Fruit fly (Drosophila melanogaster) whole organism, embryonic: ENCODE measurements around the gene bbg.

ENCODE experiments used
- B-H1 ChIP-seq: fragments of 200-800 bp; sonication (Bioruptor generic); IDR thresholded peaks from 3 replicates; pipeline ENCODE4 v1.3.6; 2022; ENCODE audit warnings: missing biosample characterization, missing genetic modification characterization
- CG10462 ChIP-seq: fragments of 200-800 bp; sonication (Bioruptor generic); optimal IDR thresholded peaks from 2 replicates; lab custom pipeline; 2016; ENCODE audit warnings: missing biosample characterization, missing genetic modification characterization
- CG10959 ChIP-seq: fragments of 200-800 bp; sonication (Bioruptor generic); IDR thresholded peaks from 2 replicates; pipeline ENCODE4 v1.3.6; 2022; ENCODE audit warnings: missing biosample characterization, missing genetic modification characterization
- CG11398 ChIP-seq: fragments of 200-800 bp; sonication (Bioruptor generic); optimal IDR thresholded peaks from 2 replicates; lab custom pipeline; 2016; ENCODE audit warnings: missing biosample characterization, missing genetic modification characterization
- CG13624 ChIP-seq: fragments of 200-800 bp; sonication (Bioruptor generic); optimal IDR thresholded peaks from 2 replicates; lab custom pipeline; 2016; ENCODE audit warnings: missing biosample characterization, missing genetic modification characterization
- CG15601 ChIP-seq: fragments of 200-800 bp; sonication (Bioruptor generic); optimal IDR thresholded peaks from 3 replicates; lab custom pipeline; 2019; ENCODE audit warnings: missing biosample characterization, mild to moderate bottlenecking, missing genetic modification characterization, moderate library complexity
- CG17612 ChIP-seq: fragments of 200-800 bp; sonication (Bioruptor generic); IDR thresholded peaks from 2 replicates; pipeline ENCODE4 v1.3.6; 2022; ENCODE audit warnings: missing biosample characterization, missing genetic modification characterization
- CG17802 ChIP-seq: fragments of 200-800 bp; sonication (Bioruptor generic); optimal IDR thresholded peaks from 2 replicates; lab custom pipeline; 2018; ENCODE audit warnings: missing biosample characterization, mild to moderate bottlenecking, missing genetic modification characterization, moderate library complexity
- CG18599 ChIP-seq: fragments of 200-800 bp; sonication (Bioruptor generic); optimal IDR thresholded peaks from 3 replicates; lab custom pipeline; 2017; ENCODE audit warnings: missing biosample characterization, missing genetic modification characterization, mild to moderate bottlenecking, moderate library complexity, missing genetic modification reagents
- CG2116 ChIP-seq: fragments of 200-800 bp; sonication (Bioruptor generic); optimal IDR thresholded peaks from 3 replicates; lab custom pipeline; 2018; ENCODE audit warnings: missing biosample characterization, mild to moderate bottlenecking, missing genetic modification characterization
- CG2199 ChIP-seq: fragments of 200-800 bp; sonication (Bioruptor generic); IDR thresholded peaks from 3 replicates; pipeline ENCODE4 v1.3.6; 2022; ENCODE audit warnings: missing biosample characterization, missing genetic modification characterization
- CG34422 ChIP-seq: fragments of 200-800 bp; sonication (Bioruptor generic); IDR thresholded peaks from 3 replicates; pipeline ENCODE4 v1.3.6; 2022; ENCODE audit warnings: missing biosample characterization, missing genetic modification characterization
- CG4707 ChIP-seq: fragments of 200-800 bp; sonication (Bioruptor generic); optimal IDR thresholded peaks from 2 replicates; lab custom pipeline; 2018; ENCODE audit warnings: missing biosample characterization, mild to moderate bottlenecking, missing genetic modification characterization, moderate library complexity
- CG6791 ChIP-seq: fragments of 200-800 bp; sonication (Bioruptor generic); IDR thresholded peaks from 3 replicates; pipeline ENCODE4 v1.3.6; 2022; ENCODE audit warnings: missing biosample characterization, missing genetic modification characterization; ENCODE audit not compliant: partially characterized antibody
- CG7839 ChIP-seq: fragments of 200-800 bp; sonication (Bioruptor generic); optimal IDR thresholded peaks from 3 replicates; lab custom pipeline; 2018; ENCODE audit warnings: missing biosample characterization, mild to moderate bottlenecking, missing genetic modification characterization, moderate library complexity
- CG7963 ChIP-seq: fragments of 200-800 bp; sonication (Bioruptor generic); IDR thresholded peaks from 3 replicates; pipeline ENCODE4 v1.3.6; 2022; ENCODE audit warnings: missing biosample characterization, missing genetic modification characterization; ENCODE audit not compliant: partially characterized antibody
- CG8089 ChIP-seq: fragments of 200-800 bp; sonication (Bioruptor generic); optimal IDR thresholded peaks from 3 replicates; lab custom pipeline; 2016; ENCODE audit warnings: missing biosample characterization, missing genetic modification characterization
- CG8765 ChIP-seq: fragments of 200-800 bp; sonication (Bioruptor generic); IDR thresholded peaks from 2 replicates; pipeline ENCODE4 v1.3.6; 2022; ENCODE audit warnings: missing biosample characterization, missing genetic modification characterization
- CHES-1-like ChIP-seq: fragments of 200-800 bp; sonication (Bioruptor generic); optimal IDR thresholded peaks from 2 replicates; lab custom pipeline; 2016; ENCODE audit warnings: missing biosample characterization, missing genetic modification characterization
- Dek ChIP-seq: fragments of 200-800 bp; sonication (Bioruptor generic); optimal IDR thresholded peaks from 3 replicates; lab custom pipeline; 2019; ENCODE audit warnings: missing biosample characterization, mild to moderate bottlenecking, missing genetic modification characterization, moderate library complexity
- Doc2 ChIP-seq: fragments of 200-800 bp; sonication (Bioruptor generic); IDR thresholded peaks from 2 replicates; pipeline ENCODE4 v1.3.6; 2022; ENCODE audit warnings: missing biosample characterization, missing genetic modification characterization
- Drgx ChIP-seq: fragments of 200-800 bp; sonication (Bioruptor generic); IDR thresholded peaks from 2 replicates; pipeline ENCODE4 v1.3.6; 2022; ENCODE audit warnings: missing biosample characterization, missing genetic modification characterization
- Fer2 ChIP-seq: fragments of 200-800 bp; sonication (Bioruptor generic); optimal IDR thresholded peaks from 2 replicates; lab custom pipeline; 2018; ENCODE audit warnings: missing biosample characterization, mild to moderate bottlenecking, missing genetic modification characterization, moderate library complexity
- H15 ChIP-seq: fragments of 200-800 bp; sonication (Bioruptor generic); IDR thresholded peaks from 3 replicates; pipeline ENCODE4 v1.3.6; 2022; ENCODE audit warnings: missing biosample characterization, missing genetic modification characterization
- Kr ChIP-seq: fragments of 200-800 bp; sonication (Bioruptor generic); optimal IDR thresholded peaks from 2 replicates; lab custom pipeline; 2017; ENCODE audit warnings: missing biosample characterization, mild to moderate bottlenecking, missing genetic modification characterization
- Mes4 ChIP-seq: fragments of 200-800 bp; sonication (Bioruptor generic); optimal IDR thresholded peaks from 2 replicates; lab custom pipeline; 2016; ENCODE audit warnings: missing biosample characterization, missing genetic modification characterization
- NC2β ChIP-seq: fragments of 200-800 bp; sonication (Bioruptor generic); optimal IDR thresholded peaks from 2 replicates; lab custom pipeline; 2016; ENCODE audit warnings: missing biosample characterization, missing genetic modification characterization
- Sin3A ChIP-seq: fragments of >200 bp; optimal IDR thresholded peaks from 2 replicates; lab custom pipeline; 2018
- ab ChIP-seq: fragments of 200-800 bp; sonication (Bioruptor generic); optimal IDR thresholded peaks from 2 replicates; lab custom pipeline; 2016; ENCODE audit warnings: missing biosample characterization, missing genetic modification characterization
- ac ChIP-seq: fragments of 200-800 bp; sonication (Bioruptor generic); optimal IDR thresholded peaks from 3 replicates; lab custom pipeline; 2017; ENCODE audit warnings: missing biosample characterization, mild to moderate bottlenecking, missing genetic modification characterization
- ara ChIP-seq: fragments of 200-800 bp; sonication (Bioruptor generic); IDR thresholded peaks from 2 replicates; pipeline ENCODE4 v1.3.6; 2022; ENCODE audit warnings: missing biosample characterization, missing genetic modification characterization
- ase ChIP-seq: fragments of 200-800 bp; sonication (Bioruptor generic); IDR thresholded peaks from 3 replicates; pipeline ENCODE4 v1.3.6; 2022; ENCODE audit warnings: missing biosample characterization, missing genetic modification characterization
- bab2 ChIP-seq: fragments of 200-800 bp; sonication (Bioruptor generic); optimal IDR thresholded peaks from 2 replicates; lab custom pipeline; 2016; ENCODE audit warnings: missing biosample characterization, missing genetic modification characterization
- bsh ChIP-seq, 2 experiments: fragments of 200-800 bp; sonication (Bioruptor generic); optimal IDR thresholded peaks; 2 replicates each; lab custom pipeline; 2017 to 2018; ENCODE audit warnings: mild to moderate bottlenecking in 2 of 2, missing biosample characterization in 2 of 2, missing genetic modification characterization in 2 of 2, moderate library complexity in 1 of 2
- dmrt99B ChIP-seq: fragments of 200-800 bp; sonication (Bioruptor generic); optimal IDR thresholded peaks from 2 replicates; lab custom pipeline; 2018; ENCODE audit warnings: missing biosample characterization, mild to moderate bottlenecking, missing genetic modification characterization, moderate library complexity
- h ChIP-seq: fragments of >200 bp; optimal IDR thresholded peaks from 2 replicates; lab custom pipeline; 2017
- lab ChIP-seq: fragments of 200-800 bp; sonication (Bioruptor generic); optimal IDR thresholded peaks from 3 replicates; lab custom pipeline; 2017; ENCODE audit warnings: missing biosample characterization, missing genetic modification characterization, mild to moderate bottlenecking, moderate library complexity, missing genetic modification reagents
- lilli ChIP-seq: fragments of 200-800 bp; sonication (Bioruptor generic); optimal IDR thresholded peaks from 3 replicates; lab custom pipeline; 2016; ENCODE audit warnings: missing biosample characterization, missing genetic modification characterization
- nom ChIP-seq: fragments of 200-800 bp; sonication (Bioruptor generic); optimal IDR thresholded peaks from 2 replicates; lab custom pipeline; 2017; ENCODE audit warnings: missing biosample characterization, missing genetic modification characterization, mild to moderate bottlenecking, moderate library complexity, missing genetic modification reagents
- otp ChIP-seq: fragments of 200-800 bp; sonication (Bioruptor generic); IDR thresholded peaks from 3 replicates; pipeline ENCODE4, ENCODE4 v1.3.6; 2022; ENCODE audit warnings: missing biosample characterization, missing genetic modification characterization
- pb ChIP-seq: fragments of 200-800 bp; sonication (Bioruptor generic); optimal IDR thresholded peaks from 3 replicates; lab custom pipeline; 2016; ENCODE audit warnings: missing biosample characterization, missing genetic modification characterization
- pnt ChIP-seq: fragments of 200-800 bp; sonication (Bioruptor generic); optimal IDR thresholded peaks from 3 replicates; lab custom pipeline; 2016; ENCODE audit warnings: missing biosample characterization, missing genetic modification characterization
- run ChIP-seq: fragments of 200-800 bp; sonication (Bioruptor generic); optimal IDR thresholded peaks from 3 replicates; lab custom pipeline; 2018; ENCODE audit warnings: missing biosample characterization, mild to moderate bottlenecking, missing genetic modification characterization
- scrt ChIP-seq: fragments of 200-800 bp; sonication (Bioruptor generic); optimal IDR thresholded peaks from 2 replicates; lab custom pipeline; 2018; ENCODE audit warnings: missing biosample characterization, mild to moderate bottlenecking, missing genetic modification characterization, moderate library complexity
- sug ChIP-seq: fragments of 200-800 bp; optimal IDR thresholded peaks from 2 replicates; lab custom pipeline; 2019; ENCODE audit warnings: missing biosample characterization, mild to moderate bottlenecking, missing genetic modification characterization, moderate library complexity
- tx ChIP-seq: fragments of 200-800 bp; sonication (Bioruptor generic); optimal IDR thresholded peaks from 2 replicates; lab custom pipeline; 2016; ENCODE audit warnings: missing biosample characterization, missing genetic modification characterization
- vnd ChIP-seq: fragments of 200-800 bp; sonication (Bioruptor generic); IDR thresholded peaks from 3 replicates; pipeline ENCODE4 v1.3.6; 2022; ENCODE audit warnings: missing biosample characterization, missing genetic modification characterization; ENCODE audit not compliant: partially characterized antibody
- zf30C ChIP-seq: fragments of 200-800 bp; sonication (Bioruptor generic); optimal IDR thresholded peaks from 3 replicates; lab custom pipeline; 2018; ENCODE audit warnings: missing biosample characterization, mild to moderate bottlenecking, missing genetic modification characterization
- zfh2 ChIP-seq: fragments of 200-800 bp; sonication (Bioruptor generic); optimal IDR thresholded peaks from 2 replicates; lab custom pipeline; 2016; ENCODE audit warnings: missing biosample characterization, missing genetic modification characterization

The bbg gene

dm6 chr3L:14451534-14451933 is 84.5 kb downstream of the bbg start (continued):
- no peak for TF ChIP-seq CG11398 (GFP tag; lab: Kevin White, UChicago)
- no peak for TF ChIP-seq CG2199
- TF ChIP-seq CG7839, result peak; percentile 26
- TF ChIP-seq Fer2 (tag; lab: Kevin White, UChicago), result no peak
- no peak for TF ChIP-seq sug (tag; lab: Kevin White, UChicago)
- TF ChIP-seq CG10959 (GFP tag; lab: Robert Waterston, UW), result no peak
- TF ChIP-seq ac (GFP tag; lab: Kevin White, UChicago), result no peak
- peak; percentile 32 for TF ChIP-seq dmrt99B
- no peak for TF ChIP-seq CG10462 (GFP tag; lab: Kevin White, UChicago)
- no peak for TF ChIP-seq CG7963
- 0 out of 3 replicates have a peak, but pooled peaks have one; percentile 37 for TF ChIP-seq CG34422
- no peak for TF ChIP-seq pb (GFP tag; lab: Kevin White, UChicago)
- no peak for TF ChIP-seq CG17612
- TF ChIP-seq ara, result 0 out of 2 replicates have a peak, but pooled peaks have one; percentile 46
- TF ChIP-seq bab2 (GFP tag; lab: Kevin White, UChicago), result no peak
- no peak for TF ChIP-seq lilli (GFP tag; lab: Kevin White, UChicago)
- no peak for TF ChIP-seq CG2116 (GFP tag; lab: Kevin White, UChicago)
- TF ChIP-seq CHES-1-like (GFP tag; lab: Kevin White, UChicago), result peak; percentile 8
- TF ChIP-seq run, result no peak
- TF ChIP-seq zf30C, result peak; percentile 1
- TF ChIP-seq B-H1 (GFP tag; lab: Robert Waterston, UW), result no peak; the same call in 1 of the 3 replicates
- TF ChIP-seq Doc2 (GFP tag; lab: Robert Waterston, UW), result no peak
- TF ChIP-seq NC2β (GFP tag; lab: Kevin White, UChicago), result no peak
- TF ChIP-seq CG17802, result no peak
- TF ChIP-seq H15 (GFP tag; lab: Robert Waterston, UW), result peak; percentile 56; the same call in 1 of the 3 replicates
- no peak for TF ChIP-seq CG8089 (GFP tag; lab: Kevin White, UChicago)
- no peak for TF ChIP-seq ase (GFP tag; lab: Robert Waterston, UW)
- TF ChIP-seq Mes4, result no peak
- TF ChIP-seq Dek (tag; lab: Kevin White, UChicago), result no peak
- TF ChIP-seq CG8765 (GFP tag; lab: Robert Waterston, UW), result peak; percentile 39; the same call in 1 of the 2 replicates
- no peak for TF ChIP-seq Sin3A (lab: Kevin White, UChicago)
- TF ChIP-seq CG13624 (GFP tag; lab: Kevin White, UChicago), result no peak
- no peak for TF ChIP-seq h

- TF ChIP-seq Drgx (GFP tag; lab: Robert Waterston, UW), result 0 out of 2 replicates have a peak, but pooled peaks have one; percentile 19
- TF ChIP-seq tx (GFP tag; lab: Kevin White, UChicago), result no peak
- no peak for TF ChIP-seq lab (GFP tag; lab: Kevin White, UChicago)
- TF ChIP-seq ab, result no peak
- peak; percentile 71 for TF ChIP-seq nom (GFP tag; lab: Kevin White, UChicago)
- TF ChIP-seq CG6791 (GFP tag; lab: Robert Waterston, UW), result 0 out of 3 replicates have a peak, but pooled peaks have one; percentile 17
- peak in 1 of 2 experiments; percentile 0 for TF ChIP-seq bsh (GFP tag; optimal IDR thresholded peaks at IDR 0.05; lab: Kevin White, UChicago)
- no peak for TF ChIP-seq CG4707 (GFP tag; lab: Kevin White, UChicago)
- no peak for TF ChIP-seq otp
- no peak for TF ChIP-seq vnd (GFP tag; lab: Robert Waterston, UW)
- no peak for TF ChIP-seq scrt
- no peak for TF ChIP-seq Kr (GFP tag; lab: Kevin White, UChicago)
- TF ChIP-seq CG10462 (GFP tag; lab: Kevin White, UChicago), result no peak
- TF ChIP-seq CG18599 (GFP tag; lab: Kevin White, UChicago), result no peak
- no peak for TF ChIP-seq zfh2
- no peak for TF ChIP-seq pnt (GFP tag; lab: Kevin White, UChicago)
- TF ChIP-seq CG15601, result no peak
These were observed 85.6 kb downstream of the bbg start for dm6 chr3L:14450347-14450926.
